Worm (Caenorhabditis elegans): ENCODE data around the gene C56G2.22.

ce11 chrIII:6324139-6324538 is 22.1 kb upstream of the C56G2.22 start, which contains the start of gene C56G2.5:
- TF ChIP-seq ama-1 (optimal IDR thresholded peaks at IDR 0.05) (no peak), ceh-14 (tag; optimal IDR thresholded peaks at IDR 0.05) (no peak), nhr-11 (tag; optimal IDR thresholded peaks at IDR 0.05) (no peak), ets-4 (tag; optimal IDR thresholded peaks at IDR 0.05) (no peak), sox-4 (tag; optimal IDR thresholded peaks at IDR 0.05) (no peak), eyg-1 (tag; optimal IDR thresholded peaks at IDR 0.05) (no peak), pqm-1 (tag; optimal IDR thresholded peaks at IDR 0.05) (no peak), ceh-31 (tag; optimal IDR thresholded peaks at IDR 0.05) (no peak)

All from whole organism, late embryonic.